Fruit fly (Drosophila melanogaster) whole organism, embryonic: ENCODE data around the gene CG42558.

Source experiments
- CG10209 ChIP-seq: fragments of 200-800 bp; sonication (Bioruptor generic); optimal IDR thresholded peaks from 3 replicates; lab custom pipeline; 2017; ENCODE audit warnings: missing biosample characterization, mild to moderate bottlenecking, missing genetic modification characterization, missing genetic modification reagents
- CG12942 ChIP-seq: fragments of 200-800 bp; sonication (Bioruptor generic); optimal IDR thresholded peaks from 3 replicates; lab custom pipeline; 2016; ENCODE audit warnings: missing biosample characterization, missing genetic modification characterization
- CG15269 ChIP-seq: fragments of 200-800 bp; sonication (Bioruptor generic); optimal IDR thresholded peaks from 2 replicates; lab custom pipeline; 2018; ENCODE audit warnings: missing biosample characterization, mild to moderate bottlenecking, missing genetic modification characterization, moderate library complexity
- CG15479 ChIP-seq: fragments of 200-800 bp; sonication (Bioruptor generic); optimal IDR thresholded peaks from 3 replicates; lab custom pipeline; 2019; ENCODE audit warnings: missing biosample characterization, mild to moderate bottlenecking, missing genetic modification characterization, moderate library complexity
- CG17186 ChIP-seq: fragments of 200-800 bp; sonication (Bioruptor generic); optimal IDR thresholded peaks from 3 replicates; lab custom pipeline; 2017; ENCODE audit warnings: missing biosample characterization, missing genetic modification reagents, missing genetic modification characterization
- CG6683 ChIP-seq: fragments of 200-800 bp; sonication (Bioruptor generic); optimal IDR thresholded peaks from 2 replicates; lab custom pipeline; 2017; ENCODE audit warnings: missing biosample characterization, mild to moderate bottlenecking, missing genetic modification characterization, missing genetic modification reagents
- CG9817 ChIP-seq: fragments of 200-800 bp; sonication (Bioruptor generic); optimal IDR thresholded peaks from 2 replicates; lab custom pipeline; 2018; ENCODE audit warnings: missing biosample characterization, mild to moderate bottlenecking, missing genetic modification characterization, moderate library complexity
- E2f1 ChIP-seq: fragments of 200-800 bp; sonication (Bioruptor generic); IDR thresholded peaks from 2 replicates; pipeline ENCODE4 v1.3.6; 2022; ENCODE audit warnings: missing biosample characterization, missing genetic modification characterization
- Gug ChIP-seq: fragments of 200-800 bp; sonication (Bioruptor generic); IDR thresholded peaks from 4 replicates; pipeline ENCODE4 v1.3.6; 2022; ENCODE audit warnings: missing biosample characterization, missing genetic modification characterization
- Sry-δ ChIP-seq: fragments of 200-800 bp; sonication (Bioruptor generic); optimal IDR thresholded peaks from 2 replicates; lab custom pipeline; 2016; ENCODE audit warnings: missing biosample characterization, missing genetic modification characterization
- dysf ChIP-seq: fragments of 200-800 bp; sonication (Bioruptor generic); IDR thresholded peaks from 3 replicates; pipeline ENCODE4 v1.3.6; 2022; ENCODE audit warnings: missing biosample characterization, missing genetic modification characterization
- lola ChIP-seq, 3 experiments: fragments of >200 bp in 2 of 3; fragments of 200-800 bp in 1 of 3; sonication (Bioruptor generic) in 1 of 3; optimal IDR thresholded peaks; 2 replicates each; lab custom pipeline; 2017 to 2019; ENCODE audit warnings: missing biosample characterization in 3 of 3, missing genetic modification characterization in 3 of 3, mild to moderate bottlenecking in 1 of 3, moderate library complexity in 1 of 3

DNA sequence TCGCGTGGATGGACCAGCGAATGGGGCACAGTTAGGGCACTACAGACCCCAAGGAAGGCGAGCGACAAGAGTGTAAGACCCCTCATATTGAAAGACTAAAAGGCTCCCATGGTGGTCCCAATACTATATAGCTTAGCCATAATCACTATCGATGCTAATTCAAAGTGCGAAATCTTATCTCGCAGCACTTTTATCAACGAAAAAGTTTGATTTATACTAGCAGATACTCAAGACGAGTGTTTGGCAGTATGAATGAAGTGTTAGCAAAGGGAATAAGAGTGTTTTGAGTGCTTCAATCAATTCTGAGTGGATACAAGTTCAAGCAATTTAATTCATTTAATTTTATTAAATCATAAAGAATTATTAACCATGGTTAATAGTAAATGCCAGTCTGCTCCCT is 7.0 kb upstream of the CG42558 start, which contains the start of gene Jon99Ci:
- TF ChIP-seq CG10209 (GFP tag; lab: Kevin White, UChicago) (no peak), CG15269 (tag; lab: Kevin White, UChicago) (no peak), Sry-δ (GFP tag; lab: Kevin White, UChicago) (no peak), E2f1 (GFP tag; lab: Robert Waterston, UW) (no peak), CG9817 (tag; lab: Kevin White, UChicago) (no peak), dysf (GFP tag; lab: Robert Waterston, UW) (no peak), CG15479 (GFP tag; lab: Kevin White, UChicago) (no peak), CG17186 (GFP tag; lab: Kevin White, UChicago) (no peak), CG12942 (GFP tag; lab: Kevin White, UChicago) (no peak), Gug (GFP tag; lab: Robert Waterston, UW) (no peak), lola (GFP tag; optimal IDR thresholded peaks at IDR 0.05; lab: Kevin White, UChicago) (no peak), CG6683 (GFP tag; lab: Kevin White, UChicago) (no peak)
